Fruit fly (Drosophila melanogaster): ENCODE data around the gene CG9119.
A peak's percentile ranks its signal among the peaks of the same experiment; 100 is the strongest.

dm6 chr3L:1202588-1203195 lies 1.9 kb downstream of the CG9119 start, which contains the start of gene meep:
- TF ChIP-seq pad (GFP tag; optimal IDR thresholded peaks at IDR 0.05) (no peak), CG7101 (tag; optimal IDR thresholded peaks at IDR 0.05) (no peak), CG33017 (tag; optimal IDR thresholded peaks at IDR 0.05) (no peak), cic (GFP tag; optimal IDR thresholded peaks at IDR 0.05) (peak; percentile 51), CG11617 (GFP tag; optimal IDR thresholded peaks at IDR 0.05) (no peak), CG7045 (GFP tag; optimal IDR thresholded peaks at IDR 0.05) (no peak), kay (GFP tag; ENCODE audit: borderline replicate concordance) (no peak), Clk (GFP tag; optimal IDR thresholded peaks at IDR 0.05) (no peak), tj (GFP tag; optimal IDR thresholded peaks at IDR 0.05) (no peak), Crg-1 (GFP tag; optimal IDR thresholded peaks at IDR 0.05) (no peak)

Measured in whole organism, adult.